Fruit fly (Drosophila melanogaster): ENCODE data around the gene Muc91C.

Gene Muc91C

DNA sequence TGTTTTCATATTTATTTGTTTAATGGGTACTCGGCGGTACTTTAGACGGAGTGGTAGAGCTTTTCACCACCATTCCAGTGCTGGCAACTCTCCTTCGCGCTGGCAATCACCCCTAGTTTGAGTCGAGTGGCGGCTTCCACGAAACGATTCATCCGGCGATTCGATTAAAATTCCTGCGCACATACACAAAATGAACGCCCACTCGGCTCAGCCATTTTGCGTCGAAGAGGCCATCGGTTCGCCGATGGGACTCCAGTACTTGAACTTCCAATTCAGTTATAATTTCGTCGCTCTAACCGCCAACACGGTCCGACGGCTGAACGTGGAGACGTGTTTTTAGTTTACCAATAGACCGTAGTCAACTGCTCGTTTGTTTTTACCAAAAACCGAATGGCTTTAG, 12.2 kb downstream of the Muc91C start, which contains the start of the genes CG46318 and ChT:
Gene CG46318, plus strand, starts transcription at position 273 of the 400 bp plus-strand sequence.
Gene ChT, plus strand, starts transcription at position 273 of the 400 bp plus-strand sequence.
- TF ChIP-seq Dll (optimal IDR thresholded peaks at IDR 0.05) (no peak), CG8478 (optimal IDR thresholded peaks at IDR 0.05) (no peak), EcR (GFP tag; optimal IDR thresholded peaks at IDR 0.05) (no peak), usp (GFP tag; optimal IDR thresholded peaks at IDR 0.05) (no peak), pan (optimal IDR thresholded peaks at IDR 0.05) (no peak), psq (optimal IDR thresholded peaks at IDR 0.05) (no peak)

DNA sequence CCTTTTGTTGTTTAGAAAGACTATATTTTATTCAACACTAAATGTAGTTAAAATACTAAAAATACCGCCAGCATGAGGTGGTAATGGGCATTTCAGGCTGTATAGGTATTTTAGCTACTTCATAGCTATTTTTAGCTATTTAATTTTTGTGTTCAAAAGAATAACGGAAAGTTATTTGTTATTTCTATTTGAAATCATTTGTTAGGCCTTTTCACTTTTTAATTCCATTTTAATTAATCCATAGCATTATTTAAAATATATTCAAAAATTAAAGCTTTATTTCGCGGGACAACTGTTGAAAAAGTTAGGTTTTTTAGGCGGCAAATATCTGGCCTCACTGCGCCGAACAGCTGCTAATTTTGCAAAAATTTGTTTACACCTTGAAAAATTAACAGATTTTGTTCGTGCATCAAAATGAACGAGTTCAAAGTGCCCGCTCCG, 15.0 kb downstream of the Muc91C start, which contains the start of the genes dind and CG7706:
Gene dind, minus strand, starts transcription at position 40 of the 441 bp plus-strand sequence.
Gene CG7706, plus strand, starts transcription at position 319 of the 441 bp plus-strand sequence.
- TF ChIP-seq EcR (GFP tag; optimal IDR thresholded peaks at IDR 0.05) (no peak), usp (GFP tag; optimal IDR thresholded peaks at IDR 0.05) (no peak)

DNA sequence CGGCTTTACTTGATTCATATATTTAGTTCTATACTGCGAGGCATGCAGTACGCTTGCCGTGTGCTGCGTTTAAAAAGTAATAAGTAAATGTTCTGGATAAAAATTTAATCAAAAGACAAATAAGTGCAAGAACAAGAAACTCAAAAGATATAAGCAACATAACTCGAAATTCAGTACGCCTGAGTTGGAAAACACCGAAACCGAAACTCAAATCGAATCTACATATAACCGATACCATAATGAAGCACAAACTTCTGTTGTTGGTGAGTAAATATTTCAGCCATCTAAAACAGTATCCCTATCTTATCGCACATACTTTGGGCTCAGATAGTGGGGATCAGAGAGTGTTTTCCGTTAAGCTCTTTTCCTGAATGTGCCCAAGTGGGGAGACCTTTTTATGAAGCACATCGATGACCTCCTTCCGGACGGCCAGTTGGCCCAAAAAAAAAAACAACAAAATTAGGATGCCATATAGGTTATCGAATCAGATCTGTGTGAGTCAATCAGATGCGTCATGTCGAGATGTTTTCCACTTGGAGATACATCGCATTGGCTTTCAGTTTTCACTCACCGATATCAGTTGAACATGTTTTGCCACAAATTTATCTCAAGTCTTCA, 21.3 kb downstream of the Muc91C start, which contains the start of gene CG31230:
Gene CG31230, plus strand, starts transcription at position 568 of the 618 bp plus-strand sequence.
- TF ChIP-seq CG8478 (optimal IDR thresholded peaks at IDR 0.05) (no peak), pan (optimal IDR thresholded peaks at IDR 0.05) (no peak), psq (optimal IDR thresholded peaks at IDR 0.05) (no peak), usp (GFP tag; optimal IDR thresholded peaks at IDR 0.05) (no peak), EcR (GFP tag; optimal IDR thresholded peaks at IDR 0.05) (no peak), Dll (optimal IDR thresholded peaks at IDR 0.05) (no peak)

DNA sequence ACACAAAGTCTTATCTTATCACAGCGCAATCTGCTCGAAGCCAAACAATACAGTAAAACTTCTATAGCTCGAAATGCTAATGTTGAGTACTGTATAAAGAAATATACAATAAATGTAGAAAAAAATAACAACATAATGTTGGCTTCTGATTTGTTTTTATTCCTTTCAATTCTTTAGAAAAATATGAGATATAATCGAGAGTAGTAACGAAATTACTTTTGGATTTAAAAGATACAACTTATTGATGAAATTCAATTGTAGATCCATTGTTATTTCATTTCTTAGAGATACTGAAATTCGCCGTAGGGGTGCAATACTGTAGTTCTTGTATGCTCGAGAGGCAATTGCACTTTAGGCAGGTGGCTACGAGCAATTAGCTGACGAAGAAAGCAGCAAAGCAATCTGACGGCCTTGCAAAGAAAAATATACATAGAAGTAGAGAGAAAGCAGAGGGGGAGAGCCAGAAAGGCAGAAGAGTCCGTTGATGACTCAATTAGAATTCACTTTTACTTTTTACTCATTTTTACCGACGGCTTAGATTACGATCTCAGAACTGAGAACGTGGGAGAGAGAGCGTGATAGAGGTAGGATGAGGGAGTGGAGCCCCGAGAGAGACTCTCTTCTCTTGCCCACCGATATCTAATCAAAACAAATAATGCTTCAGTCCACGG, 21.9 kb downstream of the Muc91C start:
- TF ChIP-seq psq (optimal IDR thresholded peaks at IDR 0.05) (no peak), CG8478 (optimal IDR thresholded peaks at IDR 0.05) (no peak), EcR (GFP tag; optimal IDR thresholded peaks at IDR 0.05) (no peak), pan (optimal IDR thresholded peaks at IDR 0.05) (no peak), usp (GFP tag; optimal IDR thresholded peaks at IDR 0.05) (no peak), Dll (optimal IDR thresholded peaks at IDR 0.05) (no peak)

DNA sequence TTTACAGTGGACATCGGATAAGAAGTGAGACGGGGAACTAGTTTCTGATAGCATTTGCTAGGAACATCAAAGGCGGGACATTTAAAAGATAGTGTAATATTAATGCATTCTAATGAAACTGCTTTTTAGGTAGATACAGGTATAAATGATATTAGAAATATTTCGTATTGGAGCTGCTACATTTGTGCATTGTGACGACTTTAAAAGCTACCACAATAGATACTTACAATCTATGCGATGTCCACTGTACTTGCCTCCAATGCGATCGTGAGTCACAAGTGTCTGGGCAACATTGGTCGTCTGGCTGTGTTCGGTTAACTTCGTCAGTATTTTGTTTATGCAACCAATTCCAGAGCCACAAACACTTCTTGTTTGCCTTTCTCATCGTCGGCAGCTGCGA, 22.7 kb downstream of the Muc91C start:
- TF ChIP-seq psq (optimal IDR thresholded peaks at IDR 0.05) (no peak), Dll (optimal IDR thresholded peaks at IDR 0.05) (no peak), CG8478 (optimal IDR thresholded peaks at IDR 0.05) (no peak), pan (optimal IDR thresholded peaks at IDR 0.05) (no peak), usp (GFP tag; optimal IDR thresholded peaks at IDR 0.05) (no peak), EcR (GFP tag; optimal IDR thresholded peaks at IDR 0.05) (no peak)

DNA sequence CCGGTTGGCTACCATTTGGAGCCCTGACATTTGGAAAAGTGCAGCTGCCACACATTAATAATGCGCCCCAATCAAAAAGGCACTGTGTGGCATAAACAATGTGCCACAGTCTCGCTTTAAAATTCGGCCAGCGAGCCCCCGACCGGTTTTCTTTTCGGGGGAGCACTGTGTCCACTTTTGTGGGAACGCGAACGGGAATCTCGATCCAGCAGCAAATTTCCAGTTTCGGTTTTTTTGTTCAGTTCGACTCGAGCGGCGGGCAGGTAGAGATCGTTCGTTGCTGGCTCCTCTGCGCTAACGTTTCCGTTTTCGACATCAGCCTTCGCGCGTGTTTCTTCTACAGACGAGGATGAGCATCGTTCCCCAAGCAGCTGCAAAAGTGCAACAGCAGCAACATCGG, 23.4 kb downstream of the Muc91C start, which contains the start of gene CG7702:
Gene CG7702, plus strand, starts transcription at position 239 of the 400 bp plus-strand sequence.
- TF ChIP-seq Dll (optimal IDR thresholded peaks at IDR 0.05) (no peak), EcR (GFP tag; optimal IDR thresholded peaks at IDR 0.05) (no peak), usp (GFP tag; optimal IDR thresholded peaks at IDR 0.05) (no peak), pan (optimal IDR thresholded peaks at IDR 0.05) (no peak), psq (optimal IDR thresholded peaks at IDR 0.05) (no peak), CG8478 (optimal IDR thresholded peaks at IDR 0.05) (no peak)

DNA sequence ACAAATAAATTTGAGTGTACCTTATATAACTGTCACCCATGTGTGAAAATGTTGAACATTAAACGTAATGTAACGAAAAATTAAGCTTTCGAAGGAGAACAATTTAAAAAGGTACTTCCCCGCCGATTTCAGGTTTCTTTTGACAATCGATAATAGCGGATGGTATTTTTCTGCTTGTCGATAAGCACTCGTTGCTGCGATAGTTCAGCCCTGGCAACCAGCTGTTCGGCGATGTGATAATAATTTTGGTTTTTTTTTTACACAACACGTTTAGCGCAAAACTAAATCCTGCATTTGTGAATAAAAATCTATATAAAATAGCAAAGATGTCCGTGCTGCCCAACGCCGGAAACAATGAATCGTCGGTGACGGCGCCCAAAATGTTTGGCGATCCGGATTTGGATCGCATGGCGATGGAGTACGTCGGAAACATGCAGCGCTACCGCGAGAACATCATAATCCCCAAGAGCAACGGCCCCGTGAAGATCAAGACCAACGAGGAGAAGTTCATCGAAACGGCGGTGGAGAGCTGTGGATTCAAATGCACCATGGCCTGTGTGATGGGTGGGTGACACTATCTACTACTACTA, 24.8 kb downstream of the Muc91C start, which contains the start of gene CG31229:
Gene CG31229, plus strand, starts transcription at position 194 of the 590 bp plus-strand sequence.
- TF ChIP-seq CG8478 (optimal IDR thresholded peaks at IDR 0.05), result no peak
- no peak for TF ChIP-seq usp (GFP tag; optimal IDR thresholded peaks at IDR 0.05)
- TF ChIP-seq psq (optimal IDR thresholded peaks at IDR 0.05), result no peak
- TF ChIP-seq pan (optimal IDR thresholded peaks at IDR 0.05), result no peak
- no peak for TF ChIP-seq EcR (GFP tag; optimal IDR thresholded peaks at IDR 0.05)
- no peak for TF ChIP-seq Dll (optimal IDR thresholded peaks at IDR 0.05)

DNA sequence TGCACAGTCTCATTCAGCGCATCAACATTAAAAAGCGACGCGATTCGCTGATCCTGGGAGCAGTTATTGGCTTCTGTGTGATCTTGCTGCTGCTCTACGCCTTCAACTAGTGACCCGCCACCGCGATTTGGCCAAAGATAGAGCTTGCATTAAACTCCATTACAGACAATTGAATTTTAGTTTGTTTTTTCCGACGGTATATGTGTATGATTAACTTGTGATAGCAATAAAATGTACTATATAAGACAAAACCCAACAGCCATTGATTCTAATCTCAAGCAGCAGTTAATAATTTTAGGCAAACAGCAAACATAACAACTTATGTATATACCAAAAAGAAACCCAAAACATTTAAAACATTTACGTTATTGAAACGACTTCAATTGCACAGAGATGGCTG, 27.5 kb downstream of the Muc91C start, which contains the start of gene CG31231:
Gene CG31231, plus strand, starts transcription at position 301 of the 400 bp plus-strand sequence.
- no peak for TF ChIP-seq CG8478 (optimal IDR thresholded peaks at IDR 0.05)
- TF ChIP-seq Dll (optimal IDR thresholded peaks at IDR 0.05), result no peak

DNA sequence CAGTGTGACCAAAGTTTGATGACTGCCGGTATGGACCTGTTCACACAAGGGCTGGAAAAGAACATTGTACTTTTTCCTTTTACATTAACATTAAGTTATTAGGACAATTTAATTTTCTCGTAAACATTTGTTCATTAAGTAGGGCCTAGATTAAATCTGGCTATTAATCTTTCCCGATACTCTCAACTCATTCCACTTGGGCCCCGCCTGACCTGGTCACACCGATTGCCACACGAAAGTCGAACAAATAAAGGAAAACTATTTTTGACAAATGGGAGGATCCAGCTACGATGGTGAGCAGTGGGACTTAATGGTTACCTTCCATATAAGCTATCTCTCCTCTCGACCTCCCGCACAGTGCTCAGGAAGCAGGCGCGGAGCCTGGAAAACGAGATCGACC, 29.0 kb downstream of the Muc91C start, which contains the start of the genes Cpsf73 and Gos28:
Gene Cpsf73, minus strand, starts transcription at position 28 of the 400 bp plus-strand sequence.
Gene Gos28, plus strand, starts transcription at position 214 of the 400 bp plus-strand sequence.
- TF ChIP-seq Dll (optimal IDR thresholded peaks at IDR 0.05), result no peak
- no peak for TF ChIP-seq EcR (GFP tag; optimal IDR thresholded peaks at IDR 0.05)
- TF ChIP-seq usp (GFP tag; optimal IDR thresholded peaks at IDR 0.05), result no peak
- no peak for TF ChIP-seq pan (optimal IDR thresholded peaks at IDR 0.05)
- no peak for TF ChIP-seq psq (optimal IDR thresholded peaks at IDR 0.05)
- no peak for TF ChIP-seq CG8478 (optimal IDR thresholded peaks at IDR 0.05)

DNA sequence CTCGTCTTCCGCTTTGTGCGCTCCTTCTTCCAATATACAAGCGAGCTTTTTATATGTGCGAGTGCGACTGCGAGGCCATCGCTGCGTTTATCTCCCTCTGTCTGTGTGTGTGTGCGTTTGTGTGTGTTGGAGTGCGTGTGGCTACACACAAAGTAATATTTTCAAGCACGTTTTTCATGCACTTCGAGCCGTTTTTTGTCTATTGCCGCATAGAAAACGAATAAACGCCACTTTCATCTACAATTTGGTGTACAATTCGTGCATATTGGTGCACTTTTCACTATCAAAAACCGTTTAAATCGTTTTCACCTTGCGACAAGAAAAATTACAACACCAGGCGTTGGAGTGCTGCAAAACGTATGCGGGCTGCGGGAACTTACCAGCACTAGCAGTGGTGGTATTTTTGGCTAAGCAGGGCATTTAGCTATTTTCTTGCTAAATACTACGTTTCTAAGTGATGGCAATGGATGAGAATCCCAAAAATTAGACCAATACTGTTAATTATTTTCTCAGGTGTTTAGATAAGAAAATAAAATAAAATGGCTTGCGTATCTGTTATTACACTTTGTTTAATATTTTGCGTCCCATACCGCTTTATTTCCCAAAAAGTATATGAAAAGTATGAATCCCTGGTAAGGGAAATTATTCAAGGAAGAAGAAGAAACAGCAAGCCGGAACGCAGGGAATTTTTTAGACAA, 33.4 kb downstream of the Muc91C start, which contains the start of the genes CG31224 and CstF64:
Gene CG31224, minus strand, starts transcription at position 365 of the 698 bp plus-strand sequence.
Gene CstF64, plus strand, starts transcription at position 674 of the 698 bp plus-strand sequence.
- TF ChIP-seq CG8478 (optimal IDR thresholded peaks at IDR 0.05) (no peak), EcR (GFP tag; optimal IDR thresholded peaks at IDR 0.05) (no peak), Dll (optimal IDR thresholded peaks at IDR 0.05) (no peak), pan (optimal IDR thresholded peaks at IDR 0.05) (no peak), psq (optimal IDR thresholded peaks at IDR 0.05) (no peak), usp (GFP tag; optimal IDR thresholded peaks at IDR 0.05) (no peak)

DNA sequence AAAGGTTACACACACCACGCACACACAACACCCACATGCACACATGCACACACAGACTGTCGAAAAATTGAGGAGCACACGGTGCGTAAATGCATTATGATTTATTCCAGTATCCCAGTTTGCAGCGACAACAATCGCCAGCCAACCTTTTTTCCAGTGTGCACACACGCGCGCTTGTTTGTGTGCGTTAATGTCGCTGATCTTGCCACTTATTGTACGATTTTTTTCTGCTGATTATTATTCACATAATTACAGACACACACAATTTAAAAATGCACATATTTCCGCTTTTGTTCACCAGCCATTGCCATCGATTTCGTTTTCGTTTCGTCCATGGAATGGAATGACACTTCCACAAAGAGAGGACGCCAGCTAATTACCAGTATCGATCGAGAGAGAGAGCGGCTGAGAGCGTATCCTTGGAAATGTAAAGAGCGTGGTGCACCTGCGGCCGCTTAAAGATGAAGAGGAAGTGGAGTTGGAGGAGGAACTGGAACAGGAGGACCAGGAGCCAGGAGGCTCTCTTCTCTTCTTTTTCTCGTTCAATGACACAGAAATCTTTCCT, 34.1 kb downstream of the Muc91C start:
- TF ChIP-seq usp (GFP tag; optimal IDR thresholded peaks at IDR 0.05) (no peak), Dll (optimal IDR thresholded peaks at IDR 0.05) (peak; percentile 61)

Measured in whole organism.